Fruit fly (Drosophila melanogaster) whole organism, embryonic: ENCODE data around the gene CG42299.

Experiments
- Ada2b ChIP-seq: fragments of 200-800 bp; sonication (Bioruptor generic); IDR thresholded peaks from 2 replicates; pipeline ENCODE4 v1.3.6; 2022; ENCODE audit warnings: missing biosample characterization, missing genetic modification characterization
- Bgb ChIP-seq: fragments of 200-800 bp; sonication (Bioruptor generic); IDR thresholded peaks from 2 replicates; pipeline ENCODE4 v1.3.6; 2022; ENCODE audit warnings: missing biosample characterization, missing genetic modification characterization; ENCODE audit not compliant: partially characterized antibody
- CG1024 ChIP-seq: fragments of 200-800 bp; sonication (Bioruptor generic); IDR thresholded peaks from 2 replicates; pipeline ENCODE4 v1.3.6; 2022; ENCODE audit warnings: missing biosample characterization, missing genetic modification characterization
- CG11093 ChIP-seq: fragments of 200-800 bp; sonication (Bioruptor generic); IDR thresholded peaks from 3 replicates; pipeline ENCODE4 v1.3.6; 2022; ENCODE audit warnings: missing biosample characterization, missing genetic modification characterization
- CG11456 ChIP-seq: fragments of 200-800 bp; sonication (Bioruptor generic); IDR thresholded peaks from 3 replicates; pipeline ENCODE4 v1.3.6; 2022; ENCODE audit warnings: missing biosample characterization, missing genetic modification characterization
- CG11696 ChIP-seq: fragments of 200-800 bp; sonication (Bioruptor generic); IDR thresholded peaks from 2 replicates; pipeline ENCODE4 v1.3.6; 2022; ENCODE audit warnings: missing biosample characterization, missing genetic modification characterization
- CG13424 ChIP-seq: fragments of 200-800 bp; sonication (Bioruptor generic); optimal IDR thresholded peaks from 2 replicates; lab custom pipeline; 2019; ENCODE audit warnings: missing biosample characterization, mild to moderate bottlenecking, missing genetic modification characterization, moderate library complexity
- CG15073 ChIP-seq: fragments of 200-800 bp; sonication (Bioruptor generic); optimal IDR thresholded peaks from 2 replicates; lab custom pipeline; 2016; ENCODE audit warnings: missing biosample characterization, missing genetic modification characterization
- CG15269 ChIP-seq: fragments of 200-800 bp; sonication (Bioruptor generic); optimal IDR thresholded peaks from 2 replicates; lab custom pipeline; 2018; ENCODE audit warnings: missing biosample characterization, mild to moderate bottlenecking, missing genetic modification characterization, moderate library complexity
- CG15479 ChIP-seq: fragments of 200-800 bp; sonication (Bioruptor generic); optimal IDR thresholded peaks from 3 replicates; lab custom pipeline; 2019; ENCODE audit warnings: missing biosample characterization, mild to moderate bottlenecking, missing genetic modification characterization, moderate library complexity
- CG15696 ChIP-seq: fragments of 200-800 bp; sonication (Bioruptor generic); optimal IDR thresholded peaks from 2 replicates; lab custom pipeline; 2019; ENCODE audit warnings: missing biosample characterization, mild to moderate bottlenecking, missing genetic modification characterization, moderate library complexity
- CG17359 ChIP-seq: fragments of 200-800 bp; sonication (Bioruptor generic); optimal IDR thresholded peaks from 3 replicates; lab custom pipeline; 2018; ENCODE audit warnings: missing biosample characterization, mild to moderate bottlenecking, missing genetic modification characterization, moderate library complexity
- CG2116 ChIP-seq: fragments of 200-800 bp; sonication (Bioruptor generic); optimal IDR thresholded peaks from 3 replicates; lab custom pipeline; 2018; ENCODE audit warnings: missing biosample characterization, mild to moderate bottlenecking, missing genetic modification characterization
- CG30431 ChIP-seq: fragments of 200-800 bp; sonication (Bioruptor generic); optimal IDR thresholded peaks from 2 replicates; lab custom pipeline; 2017; ENCODE audit warnings: missing biosample characterization, missing genetic modification characterization
- CG31365 ChIP-seq: fragments of 200-800 bp; sonication (Bioruptor generic); optimal IDR thresholded peaks from 2 replicates; lab custom pipeline; 2018; ENCODE audit warnings: missing biosample characterization, mild to moderate bottlenecking, missing genetic modification characterization
- CG6654 ChIP-seq: fragments of 200-800 bp; sonication (Bioruptor generic); optimal IDR thresholded peaks from 2 replicates; lab custom pipeline; 2017; ENCODE audit warnings: missing biosample characterization, mild to moderate bottlenecking, missing genetic modification characterization
- CG6765 ChIP-seq: fragments of 200-800 bp; sonication (Bioruptor generic); optimal IDR thresholded peaks from 3 replicates; lab custom pipeline; 2017; ENCODE audit warnings: missing biosample characterization, mild to moderate bottlenecking, missing genetic modification characterization
- CG6813 ChIP-seq: fragments of 200-800 bp; sonication (Bioruptor generic); optimal IDR thresholded peaks from 2 replicates; lab custom pipeline; 2017; ENCODE audit warnings: missing biosample characterization, missing genetic modification characterization, mild to moderate bottlenecking, moderate library complexity, missing genetic modification reagents
- CG9437 ChIP-seq: fragments of 200-800 bp; sonication (Bioruptor generic); optimal IDR thresholded peaks from 2 replicates; lab custom pipeline; 2018; ENCODE audit warnings: missing biosample characterization, mild to moderate bottlenecking, missing genetic modification characterization
- CG9727 ChIP-seq: fragments of 200-800 bp; sonication (Bioruptor generic); optimal IDR thresholded peaks from 3 replicates; lab custom pipeline; 2017; ENCODE audit warnings: missing biosample characterization, mild to moderate bottlenecking, missing genetic modification characterization
- CrebB ChIP-seq: fragments of 200-800 bp; sonication (Bioruptor generic); optimal IDR thresholded peaks from 3 replicates; lab custom pipeline; 2018; ENCODE audit warnings: missing biosample characterization, mild to moderate bottlenecking, missing genetic modification characterization
- D19B ChIP-seq: fragments of 200-800 bp; sonication (Bioruptor generic); optimal IDR thresholded peaks from 2 replicates; lab custom pipeline; 2017; ENCODE audit warnings: missing biosample characterization, mild to moderate bottlenecking, missing genetic modification characterization
- Dfd ChIP-seq, 2 experiments: fragments of >200 bp; optimal IDR thresholded peaks; 2 replicates each; lab custom pipeline; 2017; ENCODE audit warnings: missing biosample characterization in 2 of 2, missing genetic modification characterization in 2 of 2
- Ets97D ChIP-seq: fragments of 200-800 bp; sonication (Bioruptor generic); optimal IDR thresholded peaks from 3 replicates; lab custom pipeline; 2016; ENCODE audit warnings: missing biosample characterization, missing genetic modification characterization
- MBD-R2 ChIP-seq: fragments of 200-800 bp; sonication (Bioruptor generic); IDR thresholded peaks from 2 replicates; pipeline ENCODE4 v1.3.6; 2022; ENCODE audit warnings: missing biosample characterization, missing genetic modification characterization
- Max ChIP-seq: fragments of 200-800 bp; sonication (Bioruptor generic); optimal IDR thresholded peaks from 2 replicates; lab custom pipeline; 2016; ENCODE audit warnings: missing biosample characterization, mild to moderate bottlenecking, missing genetic modification characterization
- Neu2 ChIP-seq: fragments of 200-800 bp; sonication (Bioruptor generic); optimal IDR thresholded peaks from 3 replicates; lab custom pipeline; 2016; ENCODE audit warnings: missing biosample characterization, missing genetic modification characterization, borderline replicate concordance
- Nf-YC ChIP-seq: fragments of 200-800 bp; optimal IDR thresholded peaks from 3 replicates; lab custom pipeline; 2019; ENCODE audit warnings: missing biosample characterization, mild to moderate bottlenecking, missing genetic modification characterization, moderate library complexity
- Optix ChIP-seq: fragments of 200-800 bp; sonication (Bioruptor generic); IDR thresholded peaks from 3 replicates; pipeline ENCODE4 v1.3.6; 2022; ENCODE audit warnings: missing biosample characterization, missing genetic modification characterization
- Spps ChIP-seq: fragments of 200-800 bp; sonication (Bioruptor generic); optimal IDR thresholded peaks from 2 replicates; lab custom pipeline; 2018; ENCODE audit warnings: missing biosample characterization, mild to moderate bottlenecking, missing genetic modification characterization
- Usf ChIP-seq: fragments of 200-800 bp; sonication (Bioruptor generic); optimal IDR thresholded peaks from 2 replicates; lab custom pipeline; 2017; ENCODE audit warnings: missing genotype, missing biosample characterization, missing genetic modification characterization
- br ChIP-seq: fragments of >200 bp; optimal IDR thresholded peaks from 2 replicates; lab custom pipeline; 2017
- cato ChIP-seq: fragments of 200-800 bp; sonication (Bioruptor generic); optimal IDR thresholded peaks from 2 replicates; lab custom pipeline; 2016; ENCODE audit warnings: missing biosample characterization, missing genetic modification characterization, borderline replicate concordance
- crol ChIP-seq: fragments of 200-800 bp; sonication (Bioruptor generic); IDR thresholded peaks from 2 replicates; pipeline ENCODE4 v1.3.6; 2022; ENCODE audit warnings: missing biosample characterization, missing genetic modification characterization
- danr ChIP-seq: fragments of 200-800 bp; sonication (Bioruptor generic); IDR thresholded peaks from 2 replicates; pipeline ENCODE4 v1.3.6; 2022; ENCODE audit warnings: missing biosample characterization, missing genetic modification characterization
- dpn ChIP-seq, 2 experiments: fragments of 200-800 bp; sonication (Bioruptor generic); optimal IDR thresholded peaks; 3 replicates each; lab custom pipeline; 2016; ENCODE audit warnings: missing biosample characterization in 2 of 2, missing genetic modification characterization in 2 of 2
- fd64A ChIP-seq: fragments of 200-800 bp; sonication (Bioruptor generic); optimal IDR thresholded peaks from 3 replicates; lab custom pipeline; 2018; ENCODE audit warnings: missing biosample characterization, mild to moderate bottlenecking, missing genetic modification characterization
- klu ChIP-seq: fragments of 200-800 bp; sonication (Bioruptor generic); IDR thresholded peaks from 2 replicates; pipeline ENCODE4 v1.3.6; 2022; ENCODE audit warnings: missing biosample characterization, missing genetic modification characterization
- lola ChIP-seq, 3 experiments: fragments of >200 bp in 2 of 3; fragments of 200-800 bp in 1 of 3; sonication (Bioruptor generic) in 1 of 3; optimal IDR thresholded peaks; 2 replicates each; lab custom pipeline; 2017 to 2019; ENCODE audit warnings: missing biosample characterization in 3 of 3, missing genetic modification characterization in 3 of 3, mild to moderate bottlenecking in 1 of 3, moderate library complexity in 1 of 3
- mirr ChIP-seq: fragments of 200-800 bp; sonication (Bioruptor generic); optimal IDR thresholded peaks from 3 replicates; lab custom pipeline; 2018; ENCODE audit warnings: missing biosample characterization, mild to moderate bottlenecking, missing genetic modification characterization
- nerfin-1 ChIP-seq: fragments of 200-800 bp; sonication (Bioruptor generic); optimal IDR thresholded peaks from 3 replicates; lab custom pipeline; 2019; ENCODE audit warnings: missing biosample characterization, mild to moderate bottlenecking, missing genetic modification characterization, moderate library complexity
- salm ChIP-seq: fragments of 200-800 bp; sonication (Bioruptor generic); optimal IDR thresholded peaks from 2 replicates; lab custom pipeline; 2018; ENCODE audit warnings: missing biosample characterization, mild to moderate bottlenecking, missing genetic modification characterization
- sd ChIP-seq: fragments of 200-800 bp; sonication (Bioruptor generic); optimal IDR thresholded peaks from 3 replicates; lab custom pipeline; 2018; ENCODE audit warnings: missing biosample characterization, mild to moderate bottlenecking, missing genetic modification characterization, moderate library complexity
- sim ChIP-seq: fragments of 200-800 bp; sonication (Bioruptor generic); IDR thresholded peaks from 2 replicates; pipeline ENCODE4 v1.3.6; 2022; ENCODE audit warnings: missing biosample characterization, missing genetic modification characterization
- sna ChIP-seq: fragments of 200-800 bp; sonication (Bioruptor generic); IDR thresholded peaks from 2 replicates; pipeline ENCODE4 v1.3.6; 2022; ENCODE audit warnings: missing biosample characterization, missing genetic modification characterization; ENCODE audit not compliant: partially characterized antibody
- sr ChIP-seq: fragments of 200-800 bp; sonication (Bioruptor generic); IDR thresholded peaks from 3 replicates; pipeline ENCODE4 v1.3.6; 2022; ENCODE audit warnings: missing biosample characterization, missing genetic modification characterization
- tll ChIP-seq, 2 experiments: fragments of 200-800 bp in 1 of 2; fragments of >200 bp in 1 of 2; sonication (Bioruptor generic) in 1 of 2; optimal IDR thresholded peaks; 2 replicates each; lab custom pipeline; 2017 to 2019; ENCODE audit warnings: missing biosample characterization in 2 of 2, missing genetic modification characterization in 2 of 2, mild to moderate bottlenecking in 1 of 2, moderate library complexity in 1 of 2
- tna ChIP-seq: fragments of 200-800 bp; sonication (Bioruptor generic); IDR thresholded peaks from 2 replicates; pipeline ENCODE4 v1.3.6; 2022; ENCODE audit warnings: missing biosample characterization, missing genetic modification characterization; ENCODE audit not compliant: partially characterized antibody
- tup ChIP-seq: fragments of 200-800 bp; sonication (Bioruptor generic); optimal IDR thresholded peaks from 2 replicates; lab custom pipeline; 2016; ENCODE audit warnings: missing biosample characterization, mild to moderate bottlenecking, missing genetic modification characterization, moderate library complexity

The CG42299 gene

dm6 chrX:15554256-15554678 lies 21.2 kb downstream of the CG42299 start, which contains the start of gene Ac13E (continued):
- TF ChIP-seq Neu2 (no peak), mirr (GFP tag; lab: Kevin White, UChicago) (peak; percentile 68), CG31365 (tag; lab: Kevin White, UChicago) (peak; percentile 70), CG6654 (GFP tag; lab: Kevin White, UChicago) (peak; percentile 68), CG9437 (GFP tag; lab: Kevin White, UChicago) (peak; percentile 79), Spps (tag; lab: Kevin White, UChicago) (peak; percentile 83), CG6813 (GFP tag; lab: Kevin White, UChicago) (peak; percentile 88), CG15073 (GFP tag; lab: Kevin White, UChicago) (peak; percentile 27), MBD-R2 (GFP tag; lab: Robert Waterston, UW) (peak; percentile 55; the same call in 1 of the 2 replicates), crol (GFP tag; lab: Robert Waterston, UW) (0 out of 2 replicates have a peak, but pooled peaks have one; percentile 16), lola (GFP tag; optimal IDR thresholded peaks at IDR 0.05; lab: Kevin White, UChicago) (peak in 1 of 3 experiments; percentile 88), CrebB (tag; lab: Kevin White, UChicago) (peak; percentile 76), klu (GFP tag; lab: Robert Waterston, UW) (peak; percentile 73; the same call in 1 of the 2 replicates), br (no peak), tup (GFP tag; lab: Kevin White, UChicago) (peak; percentile 80), sd (tag; lab: Kevin White, UChicago) (peak; percentile 69), sr (no peak; the same call in 2 of the 3 replicates), CG11093 (peak; percentile 83), CG1024 (peak; percentile 59), CG17359 (peak; percentile 87), Ets97D (GFP tag; lab: Kevin White, UChicago) (peak; percentile 54), CG15479 (GFP tag; lab: Kevin White, UChicago) (peak; percentile 41), Optix (GFP tag; lab: Robert Waterston, UW) (peak; percentile 83), Nf-YC (tag; lab: Kevin White, UChicago) (peak; percentile 82), tll (GFP tag; optimal IDR thresholded peaks at IDR 0.05; lab: Kevin White, UChicago) (peak in 1 of 2 experiments; percentile 18), tna (0 out of 2 replicates have a peak, but pooled peaks have one; percentile 46), danr (GFP tag; lab: Robert Waterston, UW) (peak; percentile 78), CG2116 (GFP tag; lab: Kevin White, UChicago) (peak; percentile 67), dpn (GFP tag; optimal IDR thresholded peaks at IDR 0.05; lab: Kevin White, UChicago) (peak; percentile 80 to 91), CG13424 (tag; lab: Kevin White, UChicago) (peak; percentile 91), nerfin-1 (tag; lab: Kevin White, UChicago) (peak; percentile 87), CG11696 (no peak), Ada2b (GFP tag; lab: Robert Waterston, UW) (peak; percentile 82), Max (GFP tag; lab: Kevin White, UChicago) (peak; percentile 82), cato (peak; percentile 56), CG9727 (GFP tag; lab: Kevin White, UChicago) (peak; percentile 90), sim (peak; percentile 75), fd64A (GFP tag; lab: Kevin White, UChicago) (peak; percentile 75), CG30431 (peak; percentile 79), Bgb (GFP tag; lab: Robert Waterston, UW) (peak; percentile 58), Dfd (GFP tag; optimal IDR thresholded peaks at IDR 0.05; lab: Kevin White, UChicago) (no peak), sna (GFP tag; lab: Robert Waterston, UW) (peak; percentile 51; the same call in 1 of the 2 replicates), D19B (GFP tag; lab: Kevin White, UChicago) (peak; percentile 81), salm (tag; lab: Kevin White, UChicago) (peak; percentile 88), CG11456 (GFP tag; lab: Robert Waterston, UW) (peak; percentile 76), CG6765 (peak; percentile 83), Usf (peak; percentile 86), CG15696 (tag; lab: Kevin White, UChicago) (peak; percentile 88), CG15269 (tag; lab: Kevin White, UChicago) (peak; percentile 93)
